Fruit fly (Drosophila melanogaster) S2 (cell line): ENCODE measurements around the gene CG3337.

Source experiments
- CG8478 ChIP-seq: fragments of >200 bp; optimal IDR thresholded peaks from 2 replicates; lab custom pipeline; 2018
- CTCF ChIP-seq, 2 experiments: fragments of >200 bp; optimal IDR thresholded peaks; 2 replicates each; lab custom pipeline; 2018

dm6 chr3R:21245846-21246245, 22.5 kb upstream of the CG3337 start:
- TF ChIP-seq CTCF (optimal IDR thresholded peaks at IDR 0.05; lab: Kevin White, UChicago) (no peak), CG8478 (lab: Kevin White, UChicago) (no peak)
